Worm (Caenorhabditis elegans): ENCODE data around the gene R166.2.

- TF ChIP-seq lsy-2 (tag; optimal IDR thresholded peaks at IDR 0.05) (no peak), sptf-1 (tag; optimal IDR thresholded peaks at IDR 0.05) (no peak), nhr-28 (tag; optimal IDR thresholded peaks at IDR 0.05) (no peak), ceh-83 (GFP tag; optimal IDR thresholded peaks at IDR 0.05) (no peak), elt-3 (tag; optimal IDR thresholded peaks at IDR 0.05) (no peak), snpc-4 (tag; optimal IDR thresholded peaks at IDR 0.05) (no peak), ceh-39 (tag; optimal IDR thresholded peaks at IDR 0.05) (no peak), elt-1 (tag; optimal IDR thresholded peaks at IDR 0.05; ENCODE audit: borderline replicate concordance, insufficient read depth) (no peak), nhr-237 (tag; optimal IDR thresholded peaks at IDR 0.05) (no peak), mep-1 (tag; optimal IDR thresholded peaks at IDR 0.05) (no peak), flh-1 (GFP tag; optimal IDR thresholded peaks at IDR 0.05) (no peak), ztf-11 (tag; optimal IDR thresholded peaks at IDR 0.05) (no peak)
Measured at ce11 chrII:10507906-10508305, 29.6 kb downstream of the R166.2 start.
